Fruit fly (Drosophila melanogaster): ENCODE measurements around the gene CG4278.

Gene CG4278

dm6 chr2L:16287602-16288392 is 39.1 kb upstream of the CG4278 start, which contains the start of the genes crp and pkaap:
TSS of gene crp (minus strand) at chr2L:16287730.
TSS of gene pkaap (plus strand) at chr2L:16288290.
- TF ChIP-seq pan (optimal IDR thresholded peaks at IDR 0.05) (no peak), usp (GFP tag; optimal IDR thresholded peaks at IDR 0.05) (no peak), Dll (optimal IDR thresholded peaks at IDR 0.05) (no peak), EcR (GFP tag; optimal IDR thresholded peaks at IDR 0.05) (no peak), CG8478 (optimal IDR thresholded peaks at IDR 0.05) (no peak), psq (optimal IDR thresholded peaks at IDR 0.05) (no peak)

dm6 chr2L:16288393-16288731 is 38.5 kb upstream of the CG4278 start:
- TF ChIP-seq EcR (GFP tag; optimal IDR thresholded peaks at IDR 0.05) (no peak), usp (GFP tag; optimal IDR thresholded peaks at IDR 0.05) (no peak), psq (optimal IDR thresholded peaks at IDR 0.05) (no peak), CG8478 (optimal IDR thresholded peaks at IDR 0.05) (no peak), pan (optimal IDR thresholded peaks at IDR 0.05) (no peak), Dll (optimal IDR thresholded peaks at IDR 0.05) (no peak)

dm6 chr2L:16290984-16291383 is 35.9 kb upstream of the CG4278 start, which contains the start of gene CG17329:
TSS of gene CG17329 (plus strand) at chr2L:16291284.
- TF ChIP-seq usp (GFP tag; optimal IDR thresholded peaks at IDR 0.05), result no peak
- TF ChIP-seq Dll (optimal IDR thresholded peaks at IDR 0.05), result no peak
- no peak for TF ChIP-seq EcR (GFP tag; optimal IDR thresholded peaks at IDR 0.05)
- TF ChIP-seq pan (optimal IDR thresholded peaks at IDR 0.05), result no peak
- no peak for TF ChIP-seq CG8478 (optimal IDR thresholded peaks at IDR 0.05)
- TF ChIP-seq psq (optimal IDR thresholded peaks at IDR 0.05), result no peak

dm6 chr2L:16292975-16293501 is 33.8 kb upstream of the CG4278 start, which contains the start of gene CG13258:
TSS of gene CG13258 (minus strand) at chr2L:16293025.
- TF ChIP-seq CG8478 (optimal IDR thresholded peaks at IDR 0.05) (no peak), EcR (GFP tag; optimal IDR thresholded peaks at IDR 0.05) (no peak), Dll (optimal IDR thresholded peaks at IDR 0.05) (no peak), pan (optimal IDR thresholded peaks at IDR 0.05) (no peak), usp (GFP tag; optimal IDR thresholded peaks at IDR 0.05) (no peak), psq (optimal IDR thresholded peaks at IDR 0.05) (no peak)

- TF ChIP-seq EcR (GFP tag; optimal IDR thresholded peaks at IDR 0.05) (no peak), Dll (optimal IDR thresholded peaks at IDR 0.05) (no peak), CG8478 (optimal IDR thresholded peaks at IDR 0.05) (no peak)
Measured at dm6 chr2L:16293703-16294233, 33.1 kb upstream of the CG4278 start, which contains the start of gene Cyp303a1. TSS of gene Cyp303a1 (plus strand) at chr2L:16294183.

dm6 chr2L:16299466-16300311 is 27.2 kb upstream of the CG4278 start, which contains the start of the genes heix and CG17328:
TSS of gene heix (minus strand) at chr2L:16299858.
TSS of gene CG17328 (plus strand) at chr2L:16299943.
- TF ChIP-seq EcR (GFP tag; optimal IDR thresholded peaks at IDR 0.05), result no peak
- no peak for TF ChIP-seq CG8478 (optimal IDR thresholded peaks at IDR 0.05)
- no peak for TF ChIP-seq Dll (optimal IDR thresholded peaks at IDR 0.05)
- TF ChIP-seq psq (optimal IDR thresholded peaks at IDR 0.05), result no peak
- no peak for TF ChIP-seq pan (optimal IDR thresholded peaks at IDR 0.05)
- no peak for TF ChIP-seq usp (GFP tag; optimal IDR thresholded peaks at IDR 0.05)

dm6 chr2L:16302773-16303279 is 24.0 kb upstream of the CG4278 start, which contains the start of gene GMF:
TSS of gene GMF (minus strand) at chr2L:16302954.
- no peak for TF ChIP-seq pan (optimal IDR thresholded peaks at IDR 0.05)
- TF ChIP-seq usp (GFP tag; optimal IDR thresholded peaks at IDR 0.05), result no peak
- no peak for TF ChIP-seq EcR (GFP tag; optimal IDR thresholded peaks at IDR 0.05)
- no peak for TF ChIP-seq psq (optimal IDR thresholded peaks at IDR 0.05)
- no peak for TF ChIP-seq Dll (optimal IDR thresholded peaks at IDR 0.05)
- TF ChIP-seq CG8478 (optimal IDR thresholded peaks at IDR 0.05), result no peak

- TF ChIP-seq psq (optimal IDR thresholded peaks at IDR 0.05) (no peak), Dll (optimal IDR thresholded peaks at IDR 0.05) (no peak), usp (GFP tag; optimal IDR thresholded peaks at IDR 0.05) (no peak), EcR (GFP tag; optimal IDR thresholded peaks at IDR 0.05) (no peak), CG8478 (optimal IDR thresholded peaks at IDR 0.05) (no peak), pan (optimal IDR thresholded peaks at IDR 0.05) (no peak)
Measured at dm6 chr2L:16307026-16307703, 19.7 kb upstream of the CG4278 start, which contains the start of the genes CG5861 and Syx5. TSS of gene CG5861 (minus strand) at chr2L:16307298. TSS of gene Syx5 (plus strand) at chr2L:16307346.

dm6 chr2L:16310648-16311047 is 16.2 kb upstream of the CG4278 start, which contains the start of the genes cni and fzy:
TSS of gene cni (minus strand) at chr2L:16310726.
TSS of gene fzy (plus strand) at chr2L:16310956.
- TF ChIP-seq pan (optimal IDR thresholded peaks at IDR 0.05), result no peak
- no peak for TF ChIP-seq Dll (optimal IDR thresholded peaks at IDR 0.05)
- TF ChIP-seq EcR (GFP tag; optimal IDR thresholded peaks at IDR 0.05), result no peak
- TF ChIP-seq psq (optimal IDR thresholded peaks at IDR 0.05), result no peak
- no peak for TF ChIP-seq CG8478 (optimal IDR thresholded peaks at IDR 0.05)
- TF ChIP-seq usp (GFP tag; optimal IDR thresholded peaks at IDR 0.05), result no peak

dm6 chr2L:16315027-16315426 is 11.8 kb upstream of the CG4278 start:
- no peak for TF ChIP-seq psq (optimal IDR thresholded peaks at IDR 0.05)
- TF ChIP-seq Dll (optimal IDR thresholded peaks at IDR 0.05), result no peak
- TF ChIP-seq pan (optimal IDR thresholded peaks at IDR 0.05), result no peak
- no peak for TF ChIP-seq usp (GFP tag; optimal IDR thresholded peaks at IDR 0.05)
- TF ChIP-seq CG8478 (optimal IDR thresholded peaks at IDR 0.05), result no peak
- no peak for TF ChIP-seq EcR (GFP tag; optimal IDR thresholded peaks at IDR 0.05)
